Worm (Caenorhabditis elegans): Measurements from ENCODE around the gene EGAP2.1.

DNA sequence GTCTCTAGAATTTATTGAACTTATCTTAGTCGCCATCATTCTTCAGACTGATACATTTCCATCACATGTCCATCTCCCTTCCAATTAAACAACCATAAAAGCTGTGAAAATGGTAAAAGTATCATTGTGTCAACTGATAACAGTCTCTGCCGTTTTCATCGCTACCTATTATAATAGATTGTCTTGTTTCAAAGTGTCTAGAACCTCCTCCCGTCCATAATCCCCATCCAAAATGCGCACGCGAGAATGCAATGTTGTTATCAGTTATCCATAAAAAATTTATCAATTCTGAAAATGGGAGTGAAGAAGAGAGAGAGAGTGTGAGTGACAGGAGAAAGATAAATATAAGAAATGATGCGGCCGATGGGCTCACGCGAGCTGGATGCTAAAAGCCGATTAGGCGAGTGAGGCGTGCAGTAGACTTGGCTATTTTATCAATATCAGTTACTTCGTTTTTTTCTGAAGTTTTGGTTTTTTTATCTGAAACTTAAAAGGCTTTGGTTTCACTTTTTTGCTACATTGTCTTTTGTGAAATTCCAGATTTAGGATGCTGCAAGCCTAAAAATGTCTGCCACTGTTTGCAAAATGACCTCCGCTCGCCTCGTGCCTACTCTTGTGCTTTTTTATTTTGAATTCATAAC is 29.2 kb upstream of the EGAP2.1 start:
- no peak for TF ChIP-seq ztf-29 (GFP tag; IDR thresholded peaks at IDR 0.05)
- TF ChIP-seq T22C8.4 (GFP tag; IDR thresholded peaks at IDR 0.05) = no peak
- no peak for TF ChIP-seq ref-1 (GFP tag; conservative IDR thresholded peaks at IDR 0.05)
- no peak for TF ChIP-seq flt-1 (GFP tag; IDR thresholded peaks at IDR 0.05)
- no peak for TF ChIP-seq klf-2 (GFP tag; conservative IDR thresholded peaks at IDR 0.05)

Data from whole organism, midembryonic.